Fruit fly (Drosophila melanogaster) ovary, adult (tissue): ENCODE data around the gene CG2211.

ENCODE experiments used
- CG17801 ChIP-seq: fragments of 200-800 bp; optimal IDR thresholded peaks from 2 replicates; lab custom pipeline; 2019; ENCODE audit warnings: missing biosample characterization, mild to moderate bottlenecking, missing genetic modification characterization, moderate library complexity; ENCODE audit not compliant: partially characterized antibody

CG2211 gene

dm6 chr3L:1352065-1352464, 16.9 kb upstream of the CG2211 start:
- TF ChIP-seq CG17801 (GFP tag; lab: Kevin White, UChicago): peak; percentile 50

dm6 chr3L:1350924-1351215, 15.7 kb upstream of the CG2211 start, which contains the start of gene CG9166:
Gene CG9166 (plus strand): TSS chr3L:1351116.
- TF ChIP-seq CG17801 (GFP tag; lab: Kevin White, UChicago): no peak

- peak; percentile 3 for TF ChIP-seq CG17801 (GFP tag; lab: Kevin White, UChicago)
These were observed 15.1 kb upstream of the CG2211 start for dm6 chr3L:1349942-1350923.

- no peak for TF ChIP-seq CG17801 (GFP tag; lab: Kevin White, UChicago)
These were observed 14.2 kb upstream of the CG2211 start for dm6 chr3L:1349397-1349796.

- no peak for TF ChIP-seq CG17801 (GFP tag; lab: Kevin White, UChicago)
These were observed 13.8 kb upstream of the CG2211 start for dm6 chr3L:1348935-1349334.

dm6 chr3L:1348248-1348647, 13.1 kb upstream of the CG2211 start:
- no peak for TF ChIP-seq CG17801 (GFP tag; lab: Kevin White, UChicago)

- TF ChIP-seq CG17801 (GFP tag; lab: Kevin White, UChicago): no peak
These were observed 11.9 kb upstream of the CG2211 start for dm6 chr3L:1346956-1347587.

dm6 chr3L:1342133-1342580, 7.0 kb upstream of the CG2211 start, which contains the start of gene indra:
Gene indra (minus strand): TSS chr3L:1342403.
- peak; percentile 41 for TF ChIP-seq CG17801 (GFP tag; lab: Kevin White, UChicago)

- TF ChIP-seq CG17801 (GFP tag; lab: Kevin White, UChicago): no peak
These were observed 1.1 kb upstream of the CG2211 start for dm6 chr3L:1335989-1336961.

- peak; percentile 40 for TF ChIP-seq CG17801 (GFP tag; lab: Kevin White, UChicago)
These were observed 237 bp upstream of the CG2211 start for dm6 chr3L:1335428-1335764.

- TF ChIP-seq CG17801 (GFP tag; lab: Kevin White, UChicago): no peak
These were observed 2.2 kb downstream of the CG2211 start, which contains the start of gene msd5 for dm6 chr3L:1332973-1333372. Gene msd5 (minus strand): TSS chr3L:1333146.

dm6 chr3L:1331542-1331941, 3.6 kb downstream of the CG2211 start, which contains the start of gene msd1:
Gene msd1 (plus strand): TSS chr3L:1331744.
- no peak for TF ChIP-seq CG17801 (GFP tag; lab: Kevin White, UChicago)

dm6 chr3L:1330420-1330819, 4.7 kb downstream of the CG2211 start:
- no peak for TF ChIP-seq CG17801 (GFP tag; lab: Kevin White, UChicago)

- no peak for TF ChIP-seq CG17801 (GFP tag; lab: Kevin White, UChicago)
These were observed 5.4 kb downstream of the CG2211 start, which contains the start of gene ND-ACP for dm6 chr3L:1329724-1330123. Gene ND-ACP (plus strand): TSS chr3L:1329949.

dm6 chr3L:1325626-1325937, 9.6 kb downstream of the CG2211 start:
- no peak for TF ChIP-seq CG17801 (GFP tag; lab: Kevin White, UChicago)
